Worm (Caenorhabditis elegans) whole organism, young adult: ENCODE measurements around the gene C39B10.4.

Source experiments
- D2030.7 ChIP-seq: fragments of 200-800 bp; sonication (Bioruptor generic); IDR thresholded peaks from 2 replicates; pipeline ENCODE4 v1.3.6; 2022; ENCODE audit warnings: missing genetic modification reagents, missing genetic modification characterization, missing compliant biosample characterization
- F22D6.2 ChIP-seq: sonication (generic microtip); optimal IDR thresholded peaks from 2 replicates; lab custom pipeline; 2016; ENCODE audit warnings: mild to moderate bottlenecking, missing genetic modification characterization, missing compliant biosample characterization
- F37B4.10 ChIP-seq: fragments of 200-800 bp; sonication (Bioruptor generic); IDR thresholded peaks from 2 replicates; pipeline ENCODE4 v1.3.6; 2022; ENCODE audit warnings: missing genetic modification characterization, missing compliant biosample characterization
- ama-1 ChIP-seq, 3 experiments: fragments of 150-350 bp in 1 of 3; sonication (generic microtip) in 2 of 3; optimal IDR thresholded peaks; 2 replicates each; lab custom pipeline; 2014 to 2018; ENCODE audit warnings: missing biosample characterization in 2 of 3, missing genetic modification characterization in 2 of 3, missing genetic modification reagents in 2 of 3
- athp-1 ChIP-seq: sonication (generic microtip); optimal IDR thresholded peaks from 2 replicates; lab custom pipeline; 2017; ENCODE audit warnings: mild to moderate bottlenecking, missing genetic modification characterization, missing compliant biosample characterization
- attf-3 ChIP-seq: fragments of 200-800 bp; sonication (Bioruptor generic); conservative IDR thresholded peaks from 2 replicates; pipeline ENCODE4 v1.3.6; 2022; ENCODE audit warnings: missing genetic modification reagents, missing genetic modification characterization, missing compliant biosample characterization
- attf-5 ChIP-seq: fragments of 200-800 bp; sonication (Bioruptor generic); optimal IDR thresholded peaks from 2 replicates; lab custom pipeline; 2018; ENCODE audit warnings: mild to moderate bottlenecking, missing genetic modification characterization, missing compliant biosample characterization
- gei-17 ChIP-seq: fragments of 200-800 bp; sonication (Bioruptor generic); optimal IDR thresholded peaks from 2 replicates; lab custom pipeline; 2018; ENCODE audit warnings: mild to moderate bottlenecking, missing genetic modification characterization, missing compliant biosample characterization
- lin-54 ChIP-seq: fragments of 200-800 bp; sonication (Bioruptor generic); optimal IDR thresholded peaks from 2 replicates; lab custom pipeline; 2018; ENCODE audit warnings: mild to moderate bottlenecking, missing genetic modification characterization, missing compliant biosample characterization
- lsy-27 ChIP-seq: sonication (generic microtip); optimal IDR thresholded peaks from 2 replicates; lab custom pipeline; 2017; ENCODE audit warnings: missing genetic modification characterization, mild to moderate bottlenecking, missing compliant biosample characterization, antibody characterized with exemption, missing genotype, borderline replicate concordance; ENCODE audit not compliant: insufficient read depth
- snpc-4 ChIP-seq, 5 experiments: fragments of 150-350 bp in 1 of 5; sonication (generic microtip) in 4 of 5; optimal IDR thresholded peaks; 2 replicates each; lab custom pipeline; 2014 to 2018; ENCODE audit warnings: missing genetic modification characterization in 5 of 5, missing biosample characterization in 3 of 5, antibody characterized with exemption in 2 of 5, mild to moderate bottlenecking in 2 of 5, missing compliant biosample characterization in 2 of 5, missing genotype in 2 of 5, moderate library complexity in 2 of 5, missing genetic modification reagents in 1 of 5
- sptf-2 ChIP-seq: fragments of 200-800 bp; sonication (Bioruptor generic); optimal IDR thresholded peaks from 2 replicates; lab custom pipeline; 2018; ENCODE audit warnings: mild to moderate bottlenecking, missing genetic modification characterization, missing compliant biosample characterization

ce11 chrX:10474998-10475577 is 30.3 kb downstream of the C39B10.4 start, which contains the start of gene elt-4:
- no peak for TF ChIP-seq snpc-4 (GFP tag; optimal IDR thresholded peaks at IDR 0.05; lab: Kevin White, UChicago)
- no peak for TF ChIP-seq snpc-4 (tag; optimal IDR thresholded peaks at IDR 0.05; lab: Kevin White, UChicago)
- TF ChIP-seq D2030.7 (GFP tag; lab: Robert Waterston, UW) = no peak
- no peak for TF ChIP-seq sptf-2 (GFP tag; lab: Kevin White, UChicago)
- no peak for TF ChIP-seq F22D6.2 (tag; lab: Kevin White, UChicago)
- TF ChIP-seq ama-1 (optimal IDR thresholded peaks at IDR 0.05; lab: Kevin White, UChicago) = no peak
- TF ChIP-seq ama-1 (GFP tag; optimal IDR thresholded peaks at IDR 0.05; lab: Kevin White, UChicago) = no peak
- TF ChIP-seq lsy-27 (tag; lab: Kevin White, UChicago) = no peak
- TF ChIP-seq lin-54 (GFP tag; lab: Kevin White, UChicago) = no peak
- TF ChIP-seq athp-1 (tag; lab: Kevin White, UChicago) = no peak
- no peak for TF ChIP-seq attf-3 (GFP tag; lab: Robert Waterston, UW)
- TF ChIP-seq gei-17 (GFP tag; lab: Kevin White, UChicago) = no peak
- no peak for TF ChIP-seq F37B4.10 (GFP tag; lab: Robert Waterston, UW)
- TF ChIP-seq attf-5 = no peak
